Worm (Caenorhabditis elegans): Measurements from ENCODE around the gene kat-1.
A peak's percentile ranks its signal among the peaks of the same experiment; 100 is the strongest.
"Not testable (repeated sequence)": the region's sequence is repeated elsewhere in the genome, so short reads cannot be mapped to it uniquely, and the experiment has no call there.

Gene kat-1

DNA sequence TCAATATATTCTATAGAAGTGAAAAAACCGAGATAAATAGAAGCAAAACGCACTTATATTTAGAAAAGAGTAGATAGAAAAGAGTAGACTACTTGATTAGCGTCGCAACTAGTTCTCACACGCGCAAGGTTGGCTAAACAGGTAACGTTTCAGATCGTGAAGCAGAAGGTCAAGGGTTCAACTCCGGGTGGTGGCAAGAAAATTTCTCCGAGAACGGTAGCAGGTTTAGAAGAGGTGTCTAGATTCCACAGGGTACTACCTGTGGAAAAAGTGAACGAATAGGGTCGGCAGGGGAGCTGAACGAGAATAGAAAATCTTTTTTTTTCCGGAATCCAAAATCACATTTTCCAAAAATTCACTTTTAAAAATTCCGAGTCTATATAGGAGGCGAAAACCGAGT lies 31.5 kb upstream of the kat-1 start:
- TF ChIP-seq lin-1 (GFP tag; IDR thresholded peaks at IDR 0.05), result peak; percentile 58; the same call in 1 of the 2 replicates
- 0 out of 2 replicates have a peak, but pooled peaks have one; percentile 15 for TF ChIP-seq saeg-2 (GFP tag; IDR thresholded peaks at IDR 0.05)
- peak; percentile 95 for TF ChIP-seq F26F4.8 (GFP tag; conservative IDR thresholded peaks at IDR 0.05)
- TF ChIP-seq pha-4 (GFP tag; IDR thresholded peaks at IDR 0.05), result peak; percentile 87
- not testable (repeated sequence) for TF ChIP-seq pha-4 (tag; optimal IDR thresholded peaks at IDR 0.05)
- peak; percentile 60; the same call in 1 of the 2 replicates for TF ChIP-seq nhr-41 (GFP tag; IDR thresholded peaks at IDR 0.05)
- 0 out of 2 replicates have a peak, but pooled peaks have one; percentile 30 for TF ChIP-seq lin-29 (GFP tag; IDR thresholded peaks at IDR 0.05)
- TF ChIP-seq dmd-6 (GFP tag; IDR thresholded peaks at IDR 0.05), result peak; percentile 29; the same call in 1 of the 2 replicates
- peak; percentile 52; the same call in 1 of the 2 replicates for TF ChIP-seq php-3 (GFP tag; IDR thresholded peaks at IDR 0.05)
- peak; percentile 79 for TF ChIP-seq lim-7 (GFP tag; IDR thresholded peaks at IDR 0.05)
- TF ChIP-seq nhr-42 (GFP tag; IDR thresholded peaks at IDR 0.05), result peak; percentile 58; the same call in 1 of the 2 replicates
- TF ChIP-seq zfp-3 (GFP tag; conservative IDR thresholded peaks at IDR 0.05), result peak; percentile 46; the same call in 1 of the 2 replicates
- TF ChIP-seq snpc-1.2 (GFP tag; IDR thresholded peaks at IDR 0.05), result peak; percentile 78
- peak; percentile 69 for TF ChIP-seq vab-7 (GFP tag; IDR thresholded peaks at IDR 0.05)
- peak; percentile 48; the same call in 1 of the 2 replicates for TF ChIP-seq hmg-1.1 (GFP tag; IDR thresholded peaks at IDR 0.05)
- peak; percentile 80 for TF ChIP-seq tra-1 (GFP tag; IDR thresholded peaks at IDR 0.05)
- 0 out of 2 replicates have a peak, but pooled peaks have one; percentile 13 for TF ChIP-seq set-16 (GFP tag; IDR thresholded peaks at IDR 0.05)
- peak; percentile 96 for TF ChIP-seq dmd-8 (GFP tag; IDR thresholded peaks at IDR 0.05)
- peak; percentile 91; the same call in 1 of the 2 replicates for TF ChIP-seq F44E2.7 (GFP tag; IDR thresholded peaks at IDR 0.05)
- peak; percentile 3 for TF ChIP-seq mes-2 (tag; optimal IDR thresholded peaks at IDR 0.05; ENCODE audit: poor library complexity, severe bottlenecking)
- 0 out of 2 replicates have a peak, but pooled peaks have one; percentile 61 for TF ChIP-seq daf-8 (GFP tag; IDR thresholded peaks at IDR 0.05)
- TF ChIP-seq Y105C5A.15 (GFP tag; IDR thresholded peaks at IDR 0.05), result peak; percentile 81
- TF ChIP-seq D1046.2 (GFP tag; IDR thresholded peaks at IDR 0.05), result peak; percentile 74; the same call in 1 of the 2 replicates
- TF ChIP-seq Y75B8A.6 (GFP tag; IDR thresholded peaks at IDR 0.05), result 0 out of 2 replicates have a peak, but pooled peaks have one; percentile 15
- peak; percentile 24; the same call in 1 of the 2 replicates for TF ChIP-seq ceh-20 (GFP tag; IDR thresholded peaks at IDR 0.05)
- peak; percentile 90 for TF ChIP-seq egl-43 (GFP tag; IDR thresholded peaks at IDR 0.05)
- peak; percentile 73 for TF ChIP-seq ctbp-1 (GFP tag; IDR thresholded peaks at IDR 0.05)
- peak; percentile 70 for TF ChIP-seq mdt-29 (GFP tag; IDR thresholded peaks at IDR 0.05)
- peak; percentile 82 for TF ChIP-seq lin-38 (GFP tag; IDR thresholded peaks at IDR 0.05)
- TF ChIP-seq madf-5 (GFP tag; IDR thresholded peaks at IDR 0.05), result peak; percentile 38 to 92; a peak in 3 of 4 replicates
- peak; percentile 81 for TF ChIP-seq Y48G9A.11 (GFP tag; IDR thresholded peaks at IDR 0.05)
- peak; percentile 73 for TF ChIP-seq T26A8.4 (GFP tag; IDR thresholded peaks at IDR 0.05)
- TF ChIP-seq arid-1 (GFP tag; conservative IDR thresholded peaks at IDR 0.05), result peak; percentile 75

DNA sequence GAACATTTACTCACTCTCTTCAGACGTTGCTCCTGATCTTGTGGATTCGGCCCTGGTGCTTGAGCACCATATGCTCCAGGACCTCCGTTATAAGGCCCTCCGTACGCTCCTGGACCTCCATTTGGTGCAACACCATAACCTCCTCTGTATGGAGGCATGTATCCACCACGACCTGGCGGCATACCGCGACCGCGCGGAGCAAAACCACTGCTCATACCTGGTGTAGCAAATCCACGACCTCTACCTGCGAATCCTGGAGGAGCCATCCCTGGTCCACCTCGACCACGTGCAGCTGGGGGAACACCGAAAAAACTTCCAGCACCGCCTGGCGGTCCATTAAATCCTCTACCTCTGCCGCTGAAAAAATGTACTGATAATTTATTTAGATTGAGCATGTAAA lies 24.1 kb upstream of the kat-1 start:
- TF ChIP-seq lin-39 (tag; optimal IDR thresholded peaks at IDR 0.05), result no peak
- TF ChIP-seq snpc-4 (tag; optimal IDR thresholded peaks at IDR 0.05), result no peak
- no peak for TF ChIP-seq fos-1 (tag; optimal IDR thresholded peaks at IDR 0.05)
- TF ChIP-seq unc-62 (GFP tag; optimal IDR thresholded peaks at IDR 0.05 in 1 of 2), result peak in 1 of 2 experiments; percentile 19
- no peak for TF ChIP-seq unc-62 (tag; optimal IDR thresholded peaks at IDR 0.05)
- TF ChIP-seq lim-7 (GFP tag; IDR thresholded peaks at IDR 0.05), result 0 out of 2 replicates have a peak, but pooled peaks have one; percentile 10
- peak; percentile 78 for TF ChIP-seq set-16 (GFP tag; IDR thresholded peaks at IDR 0.05)
- TF ChIP-seq lin-38 (GFP tag; IDR thresholded peaks at IDR 0.05), result peak; percentile 35; the same call in 1 of the 2 replicates
- peak; percentile 72 for TF ChIP-seq egl-43 (GFP tag; IDR thresholded peaks at IDR 0.05)
- TF ChIP-seq ceh-32 (tag; optimal IDR thresholded peaks at IDR 0.05; ENCODE audit: poor library complexity), result no peak
- no peak for TF ChIP-seq attf-4 (tag; optimal IDR thresholded peaks at IDR 0.05)
- TF ChIP-seq lir-3 (tag; optimal IDR thresholded peaks at IDR 0.05), result no peak
- no peak for TF ChIP-seq nhr-237 (tag; optimal IDR thresholded peaks at IDR 0.05)
- no peak for TF ChIP-seq pqm-1 (tag; optimal IDR thresholded peaks at IDR 0.05)
- TF ChIP-seq vab-7 (GFP tag; IDR thresholded peaks at IDR 0.05), result no peak
